Worm (Caenorhabditis elegans): ENCODE data around the gene tax-6.

The tax-6 gene

DNA sequence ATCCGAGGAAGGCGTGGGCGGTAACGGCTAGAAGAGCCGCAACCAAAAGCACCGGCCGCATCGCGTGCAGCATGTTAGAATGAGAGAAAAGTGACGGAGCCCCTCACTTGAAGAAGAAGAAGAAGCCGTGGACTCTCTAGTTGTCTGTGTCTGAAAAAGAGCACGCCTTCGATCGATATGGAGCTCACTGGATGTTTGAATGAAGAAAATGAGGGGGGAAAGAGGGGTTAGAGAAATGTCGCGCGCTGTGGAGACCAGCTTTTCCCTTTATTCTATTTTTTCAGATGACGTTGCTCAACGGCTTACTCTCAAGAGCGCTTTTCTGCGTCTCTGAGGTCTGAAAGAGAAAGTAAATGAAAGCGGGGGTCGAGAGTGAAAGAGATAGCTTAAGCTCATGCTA lies 19.7 kb downstream of the tax-6 start, which contains the start of gene egl-21:
Gene egl-21, minus strand, starts transcription at position 150 of the 400 bp plus-strand sequence.
- no peak for TF ChIP-seq mep-1 (tag; optimal IDR thresholded peaks at IDR 0.05)
- no peak for TF ChIP-seq lin-13 (tag; optimal IDR thresholded peaks at IDR 0.05)
- peak; percentile 21 for TF ChIP-seq sptf-1 (tag; optimal IDR thresholded peaks at IDR 0.05)
- peak; percentile 88 for TF ChIP-seq ces-1 (GFP tag; optimal IDR thresholded peaks at IDR 0.05)

DNA sequence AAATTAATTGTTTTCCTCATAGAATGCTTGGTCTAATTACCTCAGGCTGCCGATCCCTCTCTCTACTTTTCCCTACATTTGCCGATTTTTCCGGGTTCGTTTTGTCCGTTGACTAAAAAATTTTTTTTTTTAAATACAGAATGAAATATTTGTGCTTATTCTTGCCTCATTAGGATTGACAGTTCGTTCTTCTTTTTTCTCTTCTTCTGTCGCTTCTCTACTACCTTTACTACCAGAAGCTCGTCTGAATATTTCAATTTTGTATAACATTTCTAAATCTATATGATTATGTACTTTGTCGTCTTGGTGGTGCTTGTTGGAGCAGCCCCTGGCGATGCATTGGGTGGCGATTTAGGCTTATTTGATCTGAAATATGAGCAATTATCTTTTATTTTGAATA lies 26.2 kb downstream of the tax-6 start:
- no peak for TF ChIP-seq mls-2 (tag; optimal IDR thresholded peaks at IDR 0.05)
- TF ChIP-seq zip-8 (tag; optimal IDR thresholded peaks at IDR 0.05), result no peak
- no peak for TF ChIP-seq drap-1 (GFP tag; optimal IDR thresholded peaks at IDR 0.05)
- no peak for TF ChIP-seq tbx-8 (GFP tag; optimal IDR thresholded peaks at IDR 0.05)
- TF ChIP-seq lsy-2 (tag; optimal IDR thresholded peaks at IDR 0.05), result no peak
- no peak for TF ChIP-seq ham-2 (GFP tag; optimal IDR thresholded peaks at IDR 0.05)
- no peak for TF ChIP-seq unc-62 (GFP tag; optimal IDR thresholded peaks at IDR 0.05)
- no peak for TF ChIP-seq nhr-28 (tag; optimal IDR thresholded peaks at IDR 0.05)
- TF ChIP-seq M03D4.4 (tag; optimal IDR thresholded peaks at IDR 0.05), result no peak
- no peak for TF ChIP-seq elt-1 (tag; optimal IDR thresholded peaks at IDR 0.05; ENCODE audit: borderline replicate concordance, insufficient read depth)
- TF ChIP-seq bed-3 (GFP tag; optimal IDR thresholded peaks at IDR 0.05), result no peak

DNA sequence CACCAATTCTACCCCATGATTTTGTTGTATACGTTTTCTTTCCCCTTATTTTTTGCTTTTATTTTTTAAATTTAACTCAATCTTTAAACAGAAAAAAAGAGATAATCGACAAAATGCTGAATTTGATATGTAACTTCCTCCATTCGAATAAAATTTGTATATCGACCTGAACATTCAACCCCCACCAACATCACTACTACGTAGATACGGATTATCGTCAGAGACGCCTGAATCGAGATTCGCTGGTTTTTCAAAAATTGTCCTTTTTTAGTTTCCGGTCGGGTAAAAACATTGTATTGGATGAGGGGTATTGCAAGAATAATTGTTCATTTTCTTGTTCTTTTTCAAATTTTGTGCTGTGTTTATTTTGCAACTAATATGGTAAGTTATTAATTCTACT lies 28.9 kb downstream of the tax-6 start, which contains the start of gene bgnt-1.1:
Gene bgnt-1.1, plus strand, starts transcription at position 301 of the 400 bp plus-strand sequence.
- no peak for TF ChIP-seq zip-8 (tag; optimal IDR thresholded peaks at IDR 0.05)
- TF ChIP-seq flh-1 (GFP tag; optimal IDR thresholded peaks at IDR 0.05), result no peak
- no peak for TF ChIP-seq nhr-76 (tag; optimal IDR thresholded peaks at IDR 0.05)
- no peak for TF ChIP-seq lsy-2 (tag; optimal IDR thresholded peaks at IDR 0.05)

DNA sequence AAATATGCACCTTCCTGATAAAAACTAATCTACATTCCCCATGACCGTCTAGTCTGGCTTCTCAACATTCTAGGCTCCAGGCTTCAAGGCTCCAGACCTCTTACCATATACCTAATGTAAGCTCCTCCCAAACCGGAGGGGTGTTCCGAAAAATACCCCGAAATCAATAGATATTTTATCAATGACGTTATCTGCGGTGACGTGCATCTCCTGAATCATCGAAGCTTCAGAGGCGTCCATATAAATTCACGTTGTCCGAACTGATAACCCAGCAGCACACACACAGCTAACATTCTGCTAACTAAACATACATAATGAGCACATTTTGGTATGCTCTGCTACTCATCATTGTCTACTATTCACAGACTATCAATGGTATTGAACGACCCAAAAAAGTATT lies 31.9 kb downstream of the tax-6 start, which contains the start of gene ugt-44:
Gene ugt-44, plus strand, starts transcription at position 248 of the 400 bp plus-strand sequence.
- TF ChIP-seq lin-13 (tag; optimal IDR thresholded peaks at IDR 0.05) (no peak), M03D4.4 (tag; optimal IDR thresholded peaks at IDR 0.05) (no peak), unc-120 (tag; optimal IDR thresholded peaks at IDR 0.05; ENCODE audit: poor library complexity, severe bottlenecking) (no peak), ztf-11 (tag; optimal IDR thresholded peaks at IDR 0.05) (no peak), nhr-12 (tag; optimal IDR thresholded peaks at IDR 0.05) (no peak), nhr-237 (tag; optimal IDR thresholded peaks at IDR 0.05) (no peak)

DNA sequence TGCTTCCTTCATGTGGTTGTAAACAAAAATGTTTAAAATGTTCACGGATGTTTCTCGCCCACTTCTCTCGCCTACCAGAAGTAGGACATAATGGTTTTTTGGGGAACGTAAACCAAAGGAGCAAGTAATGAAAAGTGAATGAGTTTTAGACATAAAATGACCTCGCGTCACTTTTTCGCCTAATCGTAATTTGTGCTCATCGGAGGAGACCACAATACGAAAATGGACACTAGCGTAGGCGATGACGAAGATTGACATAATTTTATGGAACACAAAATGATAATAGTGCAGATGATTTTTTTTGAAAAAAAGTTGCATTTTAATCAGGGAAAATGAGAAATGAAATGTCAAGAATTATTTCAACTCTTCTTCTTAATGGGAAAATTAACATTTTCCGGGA lies 32.7 kb downstream of the tax-6 start:
- TF ChIP-seq zip-8 (tag; optimal IDR thresholded peaks at IDR 0.05), result no peak
- TF ChIP-seq nhr-28 (tag; optimal IDR thresholded peaks at IDR 0.05), result no peak
- no peak for TF ChIP-seq flh-1 (GFP tag; optimal IDR thresholded peaks at IDR 0.05)
- no peak for TF ChIP-seq ham-2 (GFP tag; optimal IDR thresholded peaks at IDR 0.05)
- no peak for TF ChIP-seq blmp-1 (tag; optimal IDR thresholded peaks at IDR 0.05)
- TF ChIP-seq ztf-11 (tag; optimal IDR thresholded peaks at IDR 0.05), result no peak
- TF ChIP-seq nhr-12 (tag; optimal IDR thresholded peaks at IDR 0.05), result no peak
- TF ChIP-seq lsy-2 (tag; optimal IDR thresholded peaks at IDR 0.05), result no peak
- TF ChIP-seq lin-13 (tag; optimal IDR thresholded peaks at IDR 0.05), result no peak
- no peak for TF ChIP-seq bed-3 (GFP tag; optimal IDR thresholded peaks at IDR 0.05)
- no peak for TF ChIP-seq ceh-43 (GFP tag; optimal IDR thresholded peaks at IDR 0.05)

- TF ChIP-seq drap-1 (GFP tag; optimal IDR thresholded peaks at IDR 0.05) (no peak), nhr-12 (tag; optimal IDR thresholded peaks at IDR 0.05) (no peak), elt-3 (tag; optimal IDR thresholded peaks at IDR 0.05) (no peak), lin-32 (GFP tag; optimal IDR thresholded peaks at IDR 0.05) (no peak), unc-62 (GFP tag; optimal IDR thresholded peaks at IDR 0.05) (no peak), hlh-1 (tag; optimal IDR thresholded peaks at IDR 0.05) (no peak), tbx-8 (GFP tag; optimal IDR thresholded peaks at IDR 0.05) (no peak), sptf-1 (tag; optimal IDR thresholded peaks at IDR 0.05) (no peak), ceh-83 (GFP tag; optimal IDR thresholded peaks at IDR 0.05) (no peak), nhr-2 (tag; optimal IDR thresholded peaks at IDR 0.05) (no peak), ham-2 (GFP tag; optimal IDR thresholded peaks at IDR 0.05) (no peak), mab-5 (tag; optimal IDR thresholded peaks at IDR 0.05) (no peak), flh-1 (GFP tag; optimal IDR thresholded peaks at IDR 0.05) (no peak)
Measured at ce11 chrIV:10467347-10467746, 34.1 kb downstream of the tax-6 start.
